Worm (Caenorhabditis elegans) whole organism, L4 larva: Measurements from ENCODE around the gene gstk-1.
A peak's percentile ranks its signal among the peaks of the same experiment; 100 is the strongest.

ENCODE experiments used
- F10B5.3 ChIP-seq: sonication (generic microtip); optimal IDR thresholded peaks from 2 replicates; lab custom pipeline; 2016; ENCODE audit warnings: mild to moderate bottlenecking, missing genetic modification characterization, missing compliant biosample characterization
- F37D6.2 ChIP-seq: sonication (generic microtip); optimal IDR thresholded peaks from 2 replicates; lab custom pipeline; 2016; ENCODE audit warnings: mild to moderate bottlenecking, missing genetic modification characterization, missing compliant biosample characterization
- R02D3.7 ChIP-seq: fragments of 150-350 bp; sonication (generic microtip); optimal IDR thresholded peaks from 3 replicates; lab custom pipeline; 2014; ENCODE audit warnings: missing biosample characterization, missing genetic modification characterization
- T20F7.1 ChIP-seq: fragments of 200-800 bp; sonication (Bioruptor generic); optimal IDR thresholded peaks from 2 replicates; lab custom pipeline; 2018; ENCODE audit warnings: mild to moderate bottlenecking, missing genetic modification characterization, missing compliant biosample characterization
- T26A8.4 ChIP-seq: fragments of 200-800 bp; sonication (Bioruptor generic); IDR thresholded peaks from 2 replicates; pipeline ENCODE4 v1.3.6; 2022; ENCODE audit warnings: missing genetic modification characterization, missing compliant biosample characterization
- ZK337.2 ChIP-seq: fragments of 200-800 bp; sonication (Bioruptor generic); IDR thresholded peaks from 2 replicates; pipeline ENCODE4 v1.3.6; 2022; ENCODE audit warnings: missing genetic modification reagents, missing genetic modification characterization, missing compliant biosample characterization
- ama-1 ChIP-seq: fragments of 150-350 bp; optimal IDR thresholded peaks from 2 replicates; lab custom pipeline; 2014; ENCODE audit warnings: inconsistent platforms, mixed read lengths
- arid-1 ChIP-seq: fragments of 200-800 bp; sonication (Bioruptor generic); conservative IDR thresholded peaks from 2 replicates; pipeline ENCODE4 v1.3.6; 2022; ENCODE audit warnings: missing genetic modification reagents, missing genetic modification characterization, missing compliant biosample characterization
- ceh-20 ChIP-seq: fragments of 200-800 bp; sonication (Bioruptor generic); IDR thresholded peaks from 2 replicates; pipeline ENCODE4 v1.3.6; 2022; ENCODE audit warnings: missing genetic modification reagents, missing genetic modification characterization, missing compliant biosample characterization
- ceh-32 ChIP-seq: sonication (generic microtip); optimal IDR thresholded peaks from 2 replicates; lab custom pipeline; 2016; ENCODE audit warnings: mild to moderate bottlenecking, missing genetic modification characterization, missing compliant biosample characterization; ENCODE audit not compliant: poor library complexity
- daf-16 ChIP-seq, 3 experiments: sonication (generic microtip); optimal IDR thresholded peaks; 2 replicates each; lab custom pipeline; 2016 to 2017; ENCODE audit warnings: missing genetic modification characterization in 3 of 3, missing genetic modification reagents in 3 of 3, mild to moderate bottlenecking in 2 of 3, missing compliant biosample characterization in 2 of 3, missing biosample characterization in 1 of 3, moderate library complexity in 1 of 3
- dmd-6 ChIP-seq: fragments of 200-800 bp; sonication (Bioruptor generic); IDR thresholded peaks from 2 replicates; pipeline ENCODE4 v1.3.6; 2022; ENCODE audit warnings: missing genetic modification reagents, missing genetic modification characterization, missing compliant biosample characterization
- dve-1 ChIP-seq: sonication (generic microtip); optimal IDR thresholded peaks from 2 replicates; lab custom pipeline; 2017; ENCODE audit warnings: antibody characterized with exemption, mild to moderate bottlenecking, missing genetic modification characterization, missing compliant biosample characterization; ENCODE audit not compliant: insufficient read depth
- fkh-10 ChIP-seq: fragments of 150-350 bp; optimal IDR thresholded peaks from 2 replicates; lab custom pipeline; 2014; ENCODE audit warnings: missing biosample characterization, missing genetic modification reagents, missing genetic modification characterization
- gei-8 ChIP-seq: fragments of 200-800 bp; sonication (Bioruptor generic); optimal IDR thresholded peaks from 2 replicates; lab custom pipeline; 2018; ENCODE audit warnings: mild to moderate bottlenecking, missing genetic modification characterization, missing compliant biosample characterization
- hif-1 ChIP-seq, 2 experiments: sonication (generic microtip); optimal IDR thresholded peaks; 2 replicates each; lab custom pipeline; 2016 to 2017; ENCODE audit warnings: missing compliant biosample characterization in 2 of 2, missing genetic modification characterization in 2 of 2, missing genetic modification reagents in 2 of 2, missing genotype in 2 of 2, mild to moderate bottlenecking in 1 of 2
- hlh-11 ChIP-seq: fragments of 200-800 bp; sonication (Bioruptor generic); optimal IDR thresholded peaks from 2 replicates; lab custom pipeline; 2018; ENCODE audit warnings: mild to moderate bottlenecking, missing genetic modification characterization, missing compliant biosample characterization
- hlh-30 ChIP-seq: sonication (generic microtip); optimal IDR thresholded peaks from 2 replicates; lab custom pipeline; 2017; ENCODE audit warnings: antibody characterized with exemption, mild to moderate bottlenecking, missing genetic modification characterization, missing compliant biosample characterization; ENCODE audit not compliant: insufficient read depth
- lin-1 ChIP-seq: fragments of 200-800 bp; sonication (Bioruptor generic); IDR thresholded peaks from 2 replicates; pipeline ENCODE4 v1.3.6; 2022; ENCODE audit warnings: missing genetic modification reagents, missing genetic modification characterization, missing compliant biosample characterization
- lin-13 ChIP-seq: fragments of 150-350 bp; optimal IDR thresholded peaks from 2 replicates; lab custom pipeline; 2014; ENCODE audit warnings: missing biosample characterization, missing genetic modification reagents, missing genetic modification characterization
- lin-15B ChIP-seq: fragments of 150-350 bp; sonication (generic microtip); optimal IDR thresholded peaks from 3 replicates; lab custom pipeline; 2014; ENCODE audit warnings: missing biosample characterization, missing genetic modification characterization
- lin-38 ChIP-seq: fragments of 200-800 bp; sonication (Bioruptor generic); IDR thresholded peaks from 2 replicates; pipeline ENCODE4 v1.3.6; 2022; ENCODE audit warnings: missing genetic modification reagents, missing genetic modification characterization, missing compliant biosample characterization
- lir-3 ChIP-seq: sonication (generic microtip); optimal IDR thresholded peaks from 2 replicates; lab custom pipeline; 2016; ENCODE audit warnings: mild to moderate bottlenecking, missing genetic modification characterization, missing compliant biosample characterization
- lsy-2 ChIP-seq, 2 experiments: fragments of 150-350 bp in 1 of 2; sonication (generic microtip) in 1 of 2; optimal IDR thresholded peaks; 2 replicates each; lab custom pipeline; 2014 to 2017; ENCODE audit warnings: missing biosample characterization in 2 of 2, missing genetic modification characterization in 2 of 2
- mdl-1 ChIP-seq, 2 experiments: fragments of 150-350 bp in 1 of 2; sonication (generic microtip) in 1 of 2; optimal IDR thresholded peaks; 2 replicates each; lab custom pipeline; 2014 to 2017; ENCODE audit warnings: missing biosample characterization in 2 of 2, missing genetic modification characterization in 2 of 2
- mep-1 ChIP-seq: fragments of 150-350 bp; sonication (generic microtip); optimal IDR thresholded peaks from 3 replicates; lab custom pipeline; 2014; ENCODE audit warnings: missing biosample characterization, missing genetic modification characterization
- mes-2 ChIP-seq: sonication (generic microtip); optimal IDR thresholded peaks from 2 replicates; lab custom pipeline; 2016; ENCODE audit warnings: missing genotype, mild to moderate bottlenecking, missing genetic modification characterization, missing compliant biosample characterization; ENCODE audit not compliant: poor library complexity, severe bottlenecking
- mxl-3 ChIP-seq: fragments of 200-800 bp; sonication (Bioruptor generic); optimal IDR thresholded peaks from 2 replicates; lab custom pipeline; 2018; ENCODE audit warnings: mild to moderate bottlenecking, missing genetic modification characterization, missing compliant biosample characterization
- nhr-102 ChIP-seq: sonication (generic microtip); optimal IDR thresholded peaks from 2 replicates; lab custom pipeline; 2016; ENCODE audit warnings: mild to moderate bottlenecking, missing genetic modification characterization, moderate library complexity, missing compliant biosample characterization
- nhr-11 ChIP-seq: fragments of 150-350 bp; optimal IDR thresholded peaks from 2 replicates; lab custom pipeline; 2014; ENCODE audit warnings: missing biosample characterization, missing genetic modification characterization
- nhr-111 ChIP-seq: fragments of 200-800 bp; sonication (Bioruptor generic); optimal IDR thresholded peaks from 2 replicates; lab custom pipeline; 2018; ENCODE audit warnings: mild to moderate bottlenecking, missing genetic modification characterization, missing compliant biosample characterization
- nhr-28 ChIP-seq: fragments of 150-350 bp; optimal IDR thresholded peaks from 2 replicates; lab custom pipeline; 2014; ENCODE audit warnings: missing biosample characterization, missing genetic modification characterization
- nhr-41 ChIP-seq: fragments of 200-800 bp; sonication (Bioruptor generic); IDR thresholded peaks from 2 replicates; pipeline ENCODE4 v1.3.6; 2022; ENCODE audit warnings: missing genetic modification reagents, missing genetic modification characterization, missing compliant biosample characterization
- nhr-48 ChIP-seq: sonication (generic microtip); optimal IDR thresholded peaks from 2 replicates; lab custom pipeline; 2016; ENCODE audit warnings: mild to moderate bottlenecking, missing genetic modification characterization, missing compliant biosample characterization
- nhr-6 ChIP-seq: fragments of 150-350 bp; optimal IDR thresholded peaks from 2 replicates; lab custom pipeline; 2014; ENCODE audit warnings: missing biosample characterization, missing genetic modification characterization
- pha-4 ChIP-seq, 2 experiments: fragments of 150-350 bp in 1 of 2; fragments of 200-800 bp in 1 of 2; sonication (Bioruptor generic) in 1 of 2; IDR thresholded peaks in 1 of 2; optimal IDR thresholded peaks in 1 of 2; 2 replicates each; pipeline versions ENCODE4 v1.3.6 to Lab custom; 2014 to 2022; ENCODE audit warnings: missing genetic modification characterization in 2 of 2, missing genetic modification reagents in 2 of 2, missing biosample characterization in 1 of 2, missing compliant biosample characterization in 1 of 2
- php-3 ChIP-seq: fragments of 200-800 bp; sonication (Bioruptor generic); IDR thresholded peaks from 2 replicates; pipeline ENCODE4 v1.3.6; 2022; ENCODE audit warnings: missing genetic modification reagents, missing genetic modification characterization, missing compliant biosample characterization
- pqm-1 ChIP-seq: sonication (generic microtip); optimal IDR thresholded peaks from 2 replicates; lab custom pipeline; 2017; ENCODE audit warnings: missing biosample characterization, missing genetic modification characterization
- sdz-12 ChIP-seq: fragments of 200-800 bp; sonication (Bioruptor generic); optimal IDR thresholded peaks from 2 replicates; lab custom pipeline; 2018; ENCODE audit warnings: mild to moderate bottlenecking, missing genetic modification characterization, missing compliant biosample characterization
- snpc-4 ChIP-seq: fragments of 150-350 bp; optimal IDR thresholded peaks from 2 replicates; lab custom pipeline; 2014; ENCODE audit warnings: missing biosample characterization, missing genetic modification characterization
- spr-3 ChIP-seq: fragments of 200-800 bp; sonication (Bioruptor generic); optimal IDR thresholded peaks from 2 replicates; lab custom pipeline; 2018; ENCODE audit warnings: mild to moderate bottlenecking, missing genetic modification characterization, missing compliant biosample characterization
- tra-1 ChIP-seq: fragments of 200-800 bp; sonication (Bioruptor generic); IDR thresholded peaks from 2 replicates; pipeline ENCODE4 v1.3.6; 2022; ENCODE audit warnings: missing genetic modification reagents, missing genetic modification characterization, missing compliant biosample characterization
- unc-130 ChIP-seq: sonication (generic microtip); optimal IDR thresholded peaks from 2 replicates; lab custom pipeline; 2016; ENCODE audit warnings: missing genetic modification reagents, missing genetic modification characterization, missing compliant biosample characterization
- unc-39 ChIP-seq: sonication (generic microtip); optimal IDR thresholded peaks from 2 replicates; lab custom pipeline; 2017; ENCODE audit warnings: missing biosample characterization, missing genetic modification characterization
- unc-62 ChIP-seq, 3 experiments: fragments of 150-350 bp in 1 of 3; sonication (generic microtip); optimal IDR thresholded peaks in 2 of 3; peaks in 1 of 3; 1 replicate in 1 of 3; 2 replicates in 2 of 3; lab custom pipeline; 2014 to 2017; ENCODE audit warnings: missing biosample characterization in 3 of 3, missing genetic modification characterization in 3 of 3, missing genetic modification reagents in 3 of 3, missing genotype in 1 of 3
- zfp-2 ChIP-seq: sonication (generic microtip); optimal IDR thresholded peaks from 2 replicates; lab custom pipeline; 2016; ENCODE audit warnings: mild to moderate bottlenecking, missing genetic modification characterization, missing compliant biosample characterization
- zfp-3 ChIP-seq: fragments of 200-800 bp; sonication (Bioruptor generic); conservative IDR thresholded peaks from 2 replicates; pipeline ENCODE4 v1.3.6; 2022; ENCODE audit warnings: missing genetic modification reagents, missing genetic modification characterization, missing compliant biosample characterization
- zip-2 ChIP-seq: fragments of 150-350 bp; optimal IDR thresholded peaks from 2 replicates; lab custom pipeline; 2014; ENCODE audit warnings: missing biosample characterization, missing genetic modification characterization

gstk-1 gene

DNA sequence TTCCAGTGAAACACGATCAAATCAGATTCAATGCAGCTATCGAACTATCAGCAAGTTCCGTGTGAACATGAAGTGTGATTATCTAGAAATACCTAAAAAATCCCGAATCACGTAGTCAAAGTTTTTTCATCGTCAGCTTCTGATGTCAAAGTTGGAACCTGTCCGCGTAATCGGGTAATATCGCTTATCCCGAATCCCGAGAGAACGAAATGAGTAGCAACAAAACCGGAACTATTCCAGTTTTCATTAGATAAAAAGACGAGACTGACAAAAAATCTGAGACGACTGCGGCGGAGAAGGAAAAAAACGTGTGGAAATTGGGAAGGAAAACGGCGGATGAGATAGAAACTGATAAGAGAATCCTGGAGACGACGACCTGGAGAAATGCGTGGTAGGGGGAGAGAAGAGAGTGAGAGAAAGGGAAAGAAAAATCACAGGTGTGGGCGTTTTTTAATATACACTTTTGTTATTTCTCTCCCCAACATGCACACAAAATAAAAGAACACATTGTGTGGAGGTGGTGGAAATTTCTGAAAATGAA, 36.4 kb upstream of the gstk-1 start:
- peak; percentile 34 for TF ChIP-seq hlh-30
- TF ChIP-seq nhr-48 = peak; percentile 35
- peak; percentile 75 for TF ChIP-seq hlh-11 (tag; lab: Kevin White, UChicago)
- TF ChIP-seq zip-2 (tag; lab: Kevin White, UChicago) = peak; percentile 14
- no peak for TF ChIP-seq unc-39
- peak; percentile 6 for TF ChIP-seq ama-1 (lab: Kevin White, UChicago)
- TF ChIP-seq unc-130 (GFP tag; lab: Kevin White, UChicago) = no peak
- no peak for TF ChIP-seq lin-13
- no peak for TF ChIP-seq F37D6.2 (tag; lab: Kevin White, UChicago)
- TF ChIP-seq zfp-2 = no peak
- TF ChIP-seq mes-2 = peak; percentile 17
- no peak for TF ChIP-seq tra-1
- no peak for TF ChIP-seq sdz-12 (GFP tag; lab: Kevin White, UChicago)
- no peak for TF ChIP-seq fkh-10 (GFP tag; lab: Kevin White, UChicago)
- peak in 1 of 2 experiments; percentile 0 for TF ChIP-seq hif-1 (tag; optimal IDR thresholded peaks at IDR 0.05; lab: Kevin White, UChicago)
- peak; percentile 7; the same call in 1 of the 2 replicates for TF ChIP-seq lin-38
- peak in 1 of 2 experiments; percentile 60 for TF ChIP-seq mdl-1 (tag; optimal IDR thresholded peaks at IDR 0.05; lab: Kevin White, UChicago)
- TF ChIP-seq T20F7.1 (GFP tag; lab: Kevin White, UChicago) = no peak
- TF ChIP-seq nhr-11 (tag; lab: Kevin White, UChicago) = peak; percentile 24
- no peak for TF ChIP-seq spr-3
- no peak for TF ChIP-seq R02D3.7
- peak; percentile 48 for TF ChIP-seq mxl-3 (GFP tag; lab: Kevin White, UChicago)
- TF ChIP-seq dve-1 = peak; percentile 3
- TF ChIP-seq unc-62 (GFP tag; optimal IDR thresholded peaks at IDR 0.05 in 1 of 2; lab: Kevin White, UChicago) = peak in 1 of 2 experiments; percentile 91
- TF ChIP-seq unc-62 (tag; optimal IDR thresholded peaks at IDR 0.05; lab: Kevin White, UChicago) = no peak
- TF ChIP-seq pqm-1 (tag; lab: Kevin White, UChicago) = peak; percentile 41
- no peak for TF ChIP-seq F10B5.3
- TF ChIP-seq nhr-111 (GFP tag; lab: Kevin White, UChicago) = no peak
- no peak for TF ChIP-seq nhr-41
- TF ChIP-seq pha-4 (GFP tag; IDR thresholded peaks at IDR 0.05; lab: Robert Waterston, UW) = no peak
- TF ChIP-seq pha-4 (tag; optimal IDR thresholded peaks at IDR 0.05; lab: Kevin White, UChicago) = no peak
- TF ChIP-seq lsy-2 (tag; optimal IDR thresholded peaks at IDR 0.05; lab: Kevin White, UChicago) = peak in 1 of 2 experiments; percentile 9
- no peak for TF ChIP-seq mep-1 (tag; lab: Kevin White, UChicago)
- TF ChIP-seq nhr-28 (tag; lab: Kevin White, UChicago) = peak; percentile 66
- TF ChIP-seq nhr-6 = no peak
- TF ChIP-seq lir-3 (tag; lab: Kevin White, UChicago) = no peak
- TF ChIP-seq ZK337.2 (GFP tag; lab: Robert Waterston, UW) = no peak
- no peak for TF ChIP-seq lin-15B
- no peak for TF ChIP-seq ceh-32 (tag; lab: Kevin White, UChicago)

ce11 chrII:9620616-9621015, 35.9 kb upstream of the gstk-1 start:
- no peak for TF ChIP-seq T26A8.4
- TF ChIP-seq arid-1 = no peak
- TF ChIP-seq dmd-6 (GFP tag; lab: Robert Waterston, UW) = peak; percentile 89
- TF ChIP-seq lin-13 = peak; percentile 21
- TF ChIP-seq nhr-102 (tag; lab: Kevin White, UChicago) = peak; percentile 12
- 0 out of 2 replicates have a peak, but pooled peaks have one; percentile 10 for TF ChIP-seq lin-1 (GFP tag; lab: Robert Waterston, UW)
- TF ChIP-seq ceh-20 (GFP tag; lab: Robert Waterston, UW) = 0 out of 2 replicates have a peak, but pooled peaks have one; percentile 32
- no peak for TF ChIP-seq daf-16 (GFP tag; optimal IDR thresholded peaks at IDR 0.05; lab: Kevin White, UChicago)
- peak; percentile 19 for TF ChIP-seq daf-16 (tag; optimal IDR thresholded peaks at IDR 0.05; lab: Kevin White, UChicago)
- no peak for TF ChIP-seq gei-8 (GFP tag; lab: Kevin White, UChicago)
- TF ChIP-seq snpc-4 (tag; lab: Kevin White, UChicago) = no peak
- peak; percentile 76 for TF ChIP-seq php-3
- TF ChIP-seq T20F7.1 (GFP tag; lab: Kevin White, UChicago) = peak; percentile 65
- TF ChIP-seq zfp-3 (GFP tag; lab: Robert Waterston, UW) = 0 out of 2 replicates have a peak, but pooled peaks have one; percentile 10
